Fruit fly (Drosophila melanogaster) whole organism, larva: ENCODE measurements around the gene Ccdc114.

Source experiments
- noc ChIP-seq: fragments of 200-800 bp; sonication (Bioruptor generic); optimal IDR thresholded peaks from 3 replicates; lab custom pipeline; 2019; ENCODE audit warnings: missing biosample characterization, mild to moderate bottlenecking, missing genetic modification characterization, moderate library complexity

Ccdc114 gene

dm6 chr3R:16624371-16624749, at the start of gene Ccdc114:
Ccdc114 (minus strand) TSS chr3R:16624717.
- TF ChIP-seq noc (tag; lab: Kevin White, UChicago) = no peak

DNA sequence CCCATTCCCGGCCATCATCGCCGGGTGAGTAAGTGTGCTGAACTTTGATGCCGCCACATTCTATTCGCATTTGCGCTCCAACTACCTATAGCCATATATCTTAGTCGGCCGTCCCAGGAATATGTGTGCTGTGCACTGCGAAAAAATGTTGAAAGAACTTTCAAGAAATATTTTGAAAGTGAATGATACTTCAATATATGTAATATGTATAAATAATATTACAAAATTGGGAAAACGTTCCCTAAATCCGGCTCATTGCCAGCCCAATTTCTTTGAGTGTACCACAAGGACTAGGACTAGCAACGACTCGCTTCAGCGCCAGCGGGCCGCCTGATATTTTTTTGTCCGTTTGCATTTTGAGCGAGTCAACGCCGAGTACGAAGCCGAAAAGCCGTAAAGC, 48.7 kb upstream of the Ccdc114 start:
- no peak for TF ChIP-seq noc (tag; lab: Kevin White, UChicago)

DNA sequence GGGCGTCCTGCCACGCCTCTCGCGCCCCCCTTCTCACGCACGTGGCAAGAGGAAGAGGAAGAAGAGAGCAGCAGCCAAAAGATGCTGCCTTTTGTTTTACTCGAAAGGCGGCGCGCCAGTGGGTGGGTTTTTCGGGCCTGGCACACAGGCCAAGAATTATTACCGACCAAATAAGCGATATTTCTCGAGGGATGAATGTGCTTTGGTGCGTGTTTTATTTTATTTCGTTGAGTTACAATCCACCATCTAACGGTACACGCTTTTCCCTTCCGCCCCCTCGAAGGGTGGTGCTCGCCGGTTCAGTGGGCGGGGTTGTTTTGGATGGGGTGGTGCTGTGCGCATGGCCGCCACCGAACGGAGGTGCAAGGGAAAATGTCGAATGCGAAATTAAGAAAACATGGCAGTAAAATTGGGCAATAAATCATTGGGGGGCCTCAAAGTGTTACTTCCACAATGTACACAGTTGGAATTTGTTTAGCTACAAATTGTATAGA, 47.7 kb upstream of the Ccdc114 start:
- no peak for TF ChIP-seq noc (tag; lab: Kevin White, UChicago)

dm6 chr3R:16664144-16664825, 39.8 kb upstream of the Ccdc114 start:
- TF ChIP-seq noc (tag; lab: Kevin White, UChicago) = no peak

dm6 chr3R:16661693-16662092, 37.2 kb upstream of the Ccdc114 start:
- no peak for TF ChIP-seq noc (tag; lab: Kevin White, UChicago)

DNA sequence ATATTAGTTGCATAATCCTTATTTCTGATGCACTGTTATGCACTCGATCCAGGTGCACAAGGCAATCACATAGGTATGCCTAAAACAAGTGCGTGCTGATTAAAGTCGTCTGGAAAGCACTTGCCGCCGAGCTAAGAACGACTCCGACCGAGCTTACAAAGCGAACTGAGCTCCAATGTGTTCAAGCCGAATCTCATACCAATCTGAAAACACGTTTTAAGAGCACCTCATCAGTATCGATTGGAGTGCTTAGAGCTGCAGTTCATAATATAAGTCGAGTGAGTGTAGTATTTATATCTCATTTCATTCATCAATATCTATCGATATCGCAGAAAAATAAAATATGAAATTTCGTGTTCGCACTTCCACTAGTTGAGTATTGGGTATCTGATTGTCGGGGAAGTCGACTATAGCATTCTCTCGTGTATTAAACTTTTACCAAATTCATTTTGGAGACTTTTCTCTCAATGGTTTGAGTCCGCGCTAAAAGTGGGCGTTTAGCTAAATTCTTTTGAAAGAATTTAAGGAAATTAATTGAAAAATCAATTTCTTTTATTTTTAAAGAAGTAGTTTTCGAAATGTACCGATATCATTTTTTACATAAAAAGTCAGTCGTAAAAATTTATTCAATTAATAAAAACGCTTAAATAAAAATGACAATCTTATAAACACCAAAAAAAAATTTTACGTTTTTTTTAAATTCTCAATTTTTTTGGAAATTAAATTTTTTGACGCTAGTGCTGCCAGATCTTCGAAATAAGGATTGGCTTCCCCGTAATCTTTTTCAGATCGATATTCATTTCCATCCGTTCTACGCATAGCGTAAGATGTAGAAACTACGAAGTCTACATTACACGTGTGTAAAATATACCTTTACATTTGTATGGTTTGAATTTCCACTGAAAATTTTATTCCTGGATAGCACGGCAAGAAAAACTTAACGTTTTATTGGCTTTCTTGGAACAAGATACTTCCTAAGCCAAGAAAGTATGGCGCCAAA, 31.3 kb upstream of the Ccdc114 start, which contains the start of gene modSP:
TSS of gene modSP (minus strand) at position 169 of the 1,000 bp plus-strand sequence.
- TF ChIP-seq noc (tag; lab: Kevin White, UChicago) = no peak

dm6 chr3R:16655000-16655493, 30.5 kb upstream of the Ccdc114 start:
- TF ChIP-seq noc (tag; lab: Kevin White, UChicago) = no peak

- peak; percentile 20 for TF ChIP-seq noc (tag; lab: Kevin White, UChicago)
These were observed 27.6 kb upstream of the Ccdc114 start, which contains the start of gene CG14907 for dm6 chr3R:16652091-16652490. CG14907 (minus strand) TSS chr3R:16652319.

- TF ChIP-seq noc (tag; lab: Kevin White, UChicago) = no peak
These were observed 26.4 kb upstream of the Ccdc114 start, which contains the start of gene Mettl4 for dm6 chr3R:16650950-16651349. Mettl4 (minus strand) TSS chr3R:16651157.

dm6 chr3R:16649282-16649681, 24.8 kb upstream of the Ccdc114 start:
- TF ChIP-seq noc (tag; lab: Kevin White, UChicago) = no peak

dm6 chr3R:16647716-16648016, 23.1 kb upstream of the Ccdc114 start:
- no peak for TF ChIP-seq noc (tag; lab: Kevin White, UChicago)

dm6 chr3R:16646952-16647715, 22.6 kb upstream of the Ccdc114 start, which contains the start of the genes CG10324 and CCT3:
CG10324 (minus strand) TSS chr3R:16647004.
CCT3 (plus strand) TSS chr3R:16647605.
- TF ChIP-seq noc (tag; lab: Kevin White, UChicago) = no peak

dm6 chr3R:16643591-16643990, 19.1 kb upstream of the Ccdc114 start, which contains the start of gene Arl6IP1:
Arl6IP1 (plus strand) TSS chr3R:16643605.
- no peak for TF ChIP-seq noc (tag; lab: Kevin White, UChicago)

- no peak for TF ChIP-seq noc (tag; lab: Kevin White, UChicago)
These were observed 15.5 kb upstream of the Ccdc114 start, which contains the start of gene nonA-l for dm6 chr3R:16640005-16640408. nonA-l (plus strand) TSS chr3R:16640205.

- no peak for TF ChIP-seq noc (tag; lab: Kevin White, UChicago)
These were observed 8.2 kb upstream of the Ccdc114 start for dm6 chr3R:16632698-16633097.
